Fruit fly (Drosophila melanogaster) whole organism, embryonic: Measurements from ENCODE around the gene mRpL55.
A peak's percentile ranks its signal among the peaks of the same experiment; 100 is the strongest.

ENCODE experiments used
- Abd-B ChIP-seq: fragments of 200-800 bp; sonication (Bioruptor generic); optimal IDR thresholded peaks from 2 replicates; lab custom pipeline; 2018; ENCODE audit warnings: missing biosample characterization, mild to moderate bottlenecking, missing genetic modification characterization, moderate library complexity
- BEAF-32 ChIP-seq: fragments of 200-800 bp; sonication (Bioruptor generic); optimal IDR thresholded peaks from 3 replicates; lab custom pipeline; 2017; ENCODE audit warnings: missing biosample characterization, missing genetic modification characterization, mild to moderate bottlenecking, moderate library complexity, missing genetic modification reagents
- CG13287 ChIP-seq: fragments of 200-800 bp; sonication (Bioruptor generic); IDR thresholded peaks from 2 replicates; pipeline ENCODE4 v1.3.6; 2022; ENCODE audit warnings: missing biosample characterization, missing genetic modification characterization; ENCODE audit not compliant: partially characterized antibody
- CG14710 ChIP-seq: fragments of 200-800 bp; sonication (Bioruptor generic); optimal IDR thresholded peaks from 3 replicates; lab custom pipeline; 2019; ENCODE audit warnings: missing biosample characterization, mild to moderate bottlenecking, missing genetic modification characterization, moderate library complexity
- CG15514 ChIP-seq: fragments of 200-800 bp; sonication (Bioruptor generic); optimal IDR thresholded peaks from 3 replicates; lab custom pipeline; 2017; ENCODE audit warnings: missing biosample characterization, missing genetic modification characterization, mild to moderate bottlenecking, moderate library complexity, missing genetic modification reagents
- CG15601 ChIP-seq: fragments of 200-800 bp; sonication (Bioruptor generic); optimal IDR thresholded peaks from 3 replicates; lab custom pipeline; 2019; ENCODE audit warnings: missing biosample characterization, mild to moderate bottlenecking, missing genetic modification characterization, moderate library complexity
- CG17328 ChIP-seq: fragments of 200-800 bp; sonication (Bioruptor generic); IDR thresholded peaks from 2 replicates; pipeline ENCODE4 v1.3.6; 2022; ENCODE audit warnings: missing biosample characterization, missing genetic modification characterization
- CG17829 ChIP-seq: fragments of 200-800 bp; optimal IDR thresholded peaks from 2 replicates; lab custom pipeline; 2019; ENCODE audit warnings: missing biosample characterization, mild to moderate bottlenecking, missing genetic modification characterization, moderate library complexity
- CG17912 ChIP-seq: fragments of 200-800 bp; sonication (Bioruptor generic); optimal IDR thresholded peaks from 2 replicates; lab custom pipeline; 2018; ENCODE audit warnings: missing biosample characterization, mild to moderate bottlenecking, missing genetic modification characterization
- CG2712 ChIP-seq: fragments of 200-800 bp; optimal IDR thresholded peaks from 3 replicates; lab custom pipeline; 2019; ENCODE audit warnings: missing biosample characterization, mild to moderate bottlenecking, missing genetic modification characterization, moderate library complexity
- CG33213 ChIP-seq: fragments of 200-800 bp; sonication (Bioruptor generic); optimal IDR thresholded peaks from 3 replicates; lab custom pipeline; 2016; ENCODE audit warnings: missing biosample characterization, missing genetic modification characterization
- CG33557 ChIP-seq: fragments of 200-800 bp; sonication (Bioruptor generic); optimal IDR thresholded peaks from 2 replicates; lab custom pipeline; 2019; ENCODE audit warnings: missing biosample characterization, mild to moderate bottlenecking, missing genetic modification characterization, moderate library complexity
- CG3847 ChIP-seq: fragments of 200-800 bp; sonication (Bioruptor generic); IDR thresholded peaks from 2 replicates; pipeline ENCODE4 v1.3.6; 2022; ENCODE audit warnings: missing biosample characterization, missing genetic modification characterization
- CG42726 ChIP-seq: fragments of 200-800 bp; sonication (Bioruptor generic); IDR thresholded peaks from 2 replicates; pipeline ENCODE4 v1.3.6; 2022; ENCODE audit warnings: missing biosample characterization, missing genetic modification characterization; ENCODE audit not compliant: partially characterized antibody
- CG4617 ChIP-seq: fragments of 200-800 bp; sonication (Bioruptor generic); optimal IDR thresholded peaks from 3 replicates; lab custom pipeline; 2016; ENCODE audit warnings: missing biosample characterization, missing genetic modification characterization, borderline replicate concordance
- CG6813 ChIP-seq: fragments of 200-800 bp; sonication (Bioruptor generic); optimal IDR thresholded peaks from 2 replicates; lab custom pipeline; 2017; ENCODE audit warnings: missing biosample characterization, missing genetic modification characterization, mild to moderate bottlenecking, moderate library complexity, missing genetic modification reagents
- CG8290 ChIP-seq, 3 experiments: fragments of 200-800 bp; sonication (Bioruptor generic); optimal IDR thresholded peaks; 2 replicates each; lab custom pipeline; 2016 to 2019; ENCODE audit warnings: missing biosample characterization in 3 of 3, missing genetic modification characterization in 3 of 3, mild to moderate bottlenecking in 2 of 3, moderate library complexity in 1 of 3
- CHES-1-like ChIP-seq: fragments of 200-800 bp; sonication (Bioruptor generic); optimal IDR thresholded peaks from 2 replicates; lab custom pipeline; 2016; ENCODE audit warnings: missing biosample characterization, missing genetic modification characterization
- HmgD ChIP-seq: fragments of 200-800 bp; sonication (Bioruptor generic); optimal IDR thresholded peaks from 3 replicates; lab custom pipeline; 2016; ENCODE audit warnings: missing biosample characterization, missing genetic modification characterization
- HmgZ ChIP-seq: fragments of 200-800 bp; sonication (Bioruptor generic); optimal IDR thresholded peaks from 2 replicates; lab custom pipeline; 2018; ENCODE audit warnings: missing biosample characterization, mild to moderate bottlenecking, missing genetic modification characterization
- Hmr ChIP-seq: fragments of 200-800 bp; sonication (Bioruptor generic); optimal IDR thresholded peaks from 3 replicates; lab custom pipeline; 2017; ENCODE audit warnings: mild to moderate bottlenecking, missing biosample characterization, missing genetic modification reagents, missing genetic modification characterization
- Med ChIP-seq: fragments of 200-800 bp; sonication (Bioruptor generic); peaks from one replicate; lab custom pipeline; 2016; ENCODE audit warnings: missing biosample characterization, missing genetic modification characterization, mild to moderate bottlenecking, inconsistent platforms, moderate library complexity
- Myb ChIP-seq: fragments of 200-800 bp; sonication (Bioruptor generic); optimal IDR thresholded peaks from 2 replicates; lab custom pipeline; 2016; ENCODE audit warnings: missing biosample characterization, missing genetic modification characterization
- Opbp ChIP-seq: fragments of 200-800 bp; sonication (Bioruptor generic); IDR thresholded peaks from 3 replicates; pipeline ENCODE4 v1.3.6; 2022; ENCODE audit warnings: missing biosample characterization, missing genetic modification characterization; ENCODE audit not compliant: partially characterized antibody
- PHDP ChIP-seq: fragments of 200-800 bp; sonication (Bioruptor generic); optimal IDR thresholded peaks from 3 replicates; lab custom pipeline; 2018; ENCODE audit warnings: missing biosample characterization, mild to moderate bottlenecking, missing genetic modification characterization, moderate library complexity
- Pdp1 ChIP-seq, 2 experiments: fragments of 200-800 bp; sonication (Bioruptor generic); optimal IDR thresholded peaks; 3 replicates each; lab custom pipeline; 2016; ENCODE audit warnings: missing biosample characterization in 2 of 2, missing genetic modification characterization in 2 of 2, mild to moderate bottlenecking in 1 of 2, moderate library complexity in 1 of 2
- abd-A ChIP-seq: fragments of 200-800 bp; sonication (Bioruptor generic); optimal IDR thresholded peaks from 3 replicates; lab custom pipeline; 2019; ENCODE audit warnings: missing biosample characterization, mild to moderate bottlenecking, missing genetic modification characterization, moderate library complexity
- bigmax ChIP-seq: fragments of 200-800 bp; sonication (Bioruptor generic); optimal IDR thresholded peaks from 2 replicates; lab custom pipeline; 2018; ENCODE audit warnings: missing biosample characterization, mild to moderate bottlenecking, missing genetic modification characterization
- dm ChIP-seq: fragments of 200-800 bp; sonication (Bioruptor generic); optimal IDR thresholded peaks from 3 replicates; lab custom pipeline; 2016; ENCODE audit warnings: missing biosample characterization, missing genetic modification characterization
- eve ChIP-seq, 2 experiments: fragments of >200 bp; optimal IDR thresholded peaks; 2 replicates each; lab custom pipeline; 2017; ENCODE audit warnings: missing biosample characterization in 2 of 2, missing genetic modification characterization in 2 of 2
- exex ChIP-seq: fragments of 200-800 bp; sonication (Bioruptor generic); optimal IDR thresholded peaks from 4 replicates; lab custom pipeline; 2018; ENCODE audit warnings: missing biosample characterization, mild to moderate bottlenecking, missing genetic modification characterization, moderate library complexity
- ftz-f1 ChIP-seq: fragments of 200-800 bp; sonication (Bioruptor generic); optimal IDR thresholded peaks from 2 replicates; lab custom pipeline; 2016; ENCODE audit warnings: missing biosample characterization, missing genetic modification characterization
- fu2 ChIP-seq: fragments of 200-800 bp; sonication (Bioruptor generic); optimal IDR thresholded peaks from 2 replicates; lab custom pipeline; 2016; ENCODE audit warnings: missing biosample characterization, missing genetic modification characterization
- mld ChIP-seq: fragments of 200-800 bp; sonication (Bioruptor generic); IDR thresholded peaks from 3 replicates; pipeline ENCODE4 v1.3.6; 2022; ENCODE audit warnings: missing biosample characterization, missing genetic modification characterization; ENCODE audit not compliant: partially characterized antibody
- nmo ChIP-seq: fragments of 200-800 bp; sonication (Bioruptor generic); optimal IDR thresholded peaks from 2 replicates; lab custom pipeline; 2018; ENCODE audit warnings: missing biosample characterization, mild to moderate bottlenecking, missing genetic modification characterization, moderate library complexity
- peb ChIP-seq: fragments of 200-800 bp; sonication (Bioruptor generic); IDR thresholded peaks from 2 replicates; pipeline ENCODE4 v1.3.6; 2022; ENCODE audit warnings: missing biosample characterization, missing genetic modification characterization
- phol ChIP-seq: fragments of 200-800 bp; sonication (Bioruptor generic); optimal IDR thresholded peaks from 3 replicates; lab custom pipeline; 2018; ENCODE audit warnings: missing biosample characterization, mild to moderate bottlenecking, missing genetic modification characterization, moderate library complexity
- row ChIP-seq: fragments of 200-800 bp; sonication (Bioruptor generic); IDR thresholded peaks from 3 replicates; pipeline ENCODE4 v1.3.6; 2022; ENCODE audit warnings: missing biosample characterization, missing genetic modification characterization
- sens ChIP-seq: fragments of 200-800 bp; sonication (Bioruptor generic); peaks from one replicate; lab custom pipeline; 2016; ENCODE audit warnings: missing biosample characterization, missing genetic modification characterization
- sisA ChIP-seq: fragments of 200-800 bp; sonication (Bioruptor generic); IDR thresholded peaks from 2 replicates; pipeline ENCODE4 v1.3.6; 2022; ENCODE audit warnings: missing biosample characterization, missing genetic modification characterization
- stwl ChIP-seq: fragments of 200-800 bp; sonication (Bioruptor generic); optimal IDR thresholded peaks from 3 replicates; lab custom pipeline; 2018; ENCODE audit warnings: missing biosample characterization, mild to moderate bottlenecking, missing genetic modification characterization, moderate library complexity
- unpg ChIP-seq: fragments of 200-800 bp; sonication (Bioruptor generic); optimal IDR thresholded peaks from 3 replicates; lab custom pipeline; 2018; ENCODE audit warnings: missing biosample characterization, mild to moderate bottlenecking, missing genetic modification characterization, moderate library complexity
- vvl ChIP-seq: fragments of 200-800 bp; sonication (Bioruptor generic); IDR thresholded peaks from 2 replicates; pipeline ENCODE4 v1.3.6; 2022; ENCODE audit warnings: missing biosample characterization, missing genetic modification characterization
- zen ChIP-seq: fragments of 200-800 bp; sonication (Bioruptor generic); optimal IDR thresholded peaks from 3 replicates; lab custom pipeline; 2018; ENCODE audit warnings: missing biosample characterization, mild to moderate bottlenecking, missing genetic modification characterization, moderate library complexity

Gene mRpL55

dm6 chr3R:19094799-19095418, at the start of gene mRpL55, which contains the start of gene ATPsynD (continued):
- no peak for TF ChIP-seq CHES-1-like (GFP tag; lab: Kevin White, UChicago)
- peak; percentile 40 for TF ChIP-seq CG33213 (GFP tag; lab: Kevin White, UChicago)
- TF ChIP-seq sens (GFP tag; lab: Kevin White, UChicago) = peak; percentile 70
- TF ChIP-seq CG2712 (tag; lab: Kevin White, UChicago) = peak; percentile 18
- peak; percentile 9 for TF ChIP-seq CG33557 (GFP tag; lab: Kevin White, UChicago)
- TF ChIP-seq vvl = peak; percentile 38; the same call in 1 of the 2 replicates
- peak in 1 of 2 experiments; percentile 22 for TF ChIP-seq eve (GFP tag; optimal IDR thresholded peaks at IDR 0.05; lab: Kevin White, UChicago)
- peak; percentile 64; the same call in 1 of the 3 replicates for TF ChIP-seq Opbp (GFP tag; lab: Robert Waterston, UW)
- peak; percentile 32 for TF ChIP-seq exex (tag; lab: Kevin White, UChicago)
- peak; percentile 77 for TF ChIP-seq Med (GFP tag; lab: Kevin White, UChicago)
- peak in 1 of 2 experiments; percentile 97 for TF ChIP-seq Pdp1 (GFP tag; optimal IDR thresholded peaks at IDR 0.05; lab: Kevin White, UChicago)
- peak; percentile 21 for TF ChIP-seq CG14710 (tag; lab: Kevin White, UChicago)
- peak; percentile 27 for TF ChIP-seq Myb (GFP tag; lab: Kevin White, UChicago)
- TF ChIP-seq Hmr = peak; percentile 31
- TF ChIP-seq CG6813 (GFP tag; lab: Kevin White, UChicago) = no peak
- peak; percentile 23 for TF ChIP-seq CG17829
- TF ChIP-seq stwl (tag; lab: Kevin White, UChicago) = peak; percentile 70
- peak; percentile 44 for TF ChIP-seq CG15601
- TF ChIP-seq CG17328 (GFP tag; lab: Robert Waterston, UW) = 0 out of 2 replicates have a peak, but pooled peaks have one; percentile 18
- TF ChIP-seq HmgZ = peak; percentile 50
- TF ChIP-seq HmgD (GFP tag; lab: Kevin White, UChicago) = peak; percentile 28
- TF ChIP-seq CG13287 (GFP tag; lab: Robert Waterston, UW) = no peak; the same call in 1 of the 2 replicates
- TF ChIP-seq CG17912 (GFP tag; lab: Kevin White, UChicago) = peak; percentile 6
- peak; percentile 48 for TF ChIP-seq CG15514
- no peak for TF ChIP-seq BEAF-32 (GFP tag; lab: Kevin White, UChicago)
- TF ChIP-seq nmo = peak; percentile 51
- peak; percentile 27 for TF ChIP-seq Abd-B (GFP tag; lab: Kevin White, UChicago)
- peak; percentile 18 for TF ChIP-seq unpg
- TF ChIP-seq abd-A = peak; percentile 52
- TF ChIP-seq CG42726 (GFP tag; lab: Robert Waterston, UW) = peak; percentile 45; the same call in 1 of the 2 replicates
- TF ChIP-seq dm (GFP tag; lab: Kevin White, UChicago) = peak; percentile 56
- peak; percentile 25; the same call in 1 of the 3 replicates for TF ChIP-seq row (GFP tag; lab: Robert Waterston, UW)
- TF ChIP-seq CG4617 = peak; percentile 80
- TF ChIP-seq CG8290 (GFP tag; optimal IDR thresholded peaks at IDR 0.05; lab: Kevin White, UChicago) = no peak
- peak in 1 of 2 experiments; percentile 57 for TF ChIP-seq CG8290 (tag; optimal IDR thresholded peaks at IDR 0.05; lab: Kevin White, UChicago)
- peak; percentile 9 for TF ChIP-seq fu2 (GFP tag; lab: Kevin White, UChicago)
- TF ChIP-seq PHDP (tag; lab: Kevin White, UChicago) = peak; percentile 3
- TF ChIP-seq phol = peak; percentile 13
- TF ChIP-seq peb = no peak
- peak; percentile 56 for TF ChIP-seq bigmax (GFP tag; lab: Kevin White, UChicago)
- TF ChIP-seq ftz-f1 (GFP tag; lab: Kevin White, UChicago) = peak; percentile 56
- 0 out of 3 replicates have a peak, but pooled peaks have one; percentile 38 for TF ChIP-seq mld
- TF ChIP-seq CG3847 (GFP tag; lab: Robert Waterston, UW) = peak; percentile 76
- TF ChIP-seq zen = peak; percentile 42
- no peak for TF ChIP-seq sisA (GFP tag; lab: Robert Waterston, UW)
